Worm (Caenorhabditis elegans): ENCODE data around the gene H40L08.1.

DNA sequence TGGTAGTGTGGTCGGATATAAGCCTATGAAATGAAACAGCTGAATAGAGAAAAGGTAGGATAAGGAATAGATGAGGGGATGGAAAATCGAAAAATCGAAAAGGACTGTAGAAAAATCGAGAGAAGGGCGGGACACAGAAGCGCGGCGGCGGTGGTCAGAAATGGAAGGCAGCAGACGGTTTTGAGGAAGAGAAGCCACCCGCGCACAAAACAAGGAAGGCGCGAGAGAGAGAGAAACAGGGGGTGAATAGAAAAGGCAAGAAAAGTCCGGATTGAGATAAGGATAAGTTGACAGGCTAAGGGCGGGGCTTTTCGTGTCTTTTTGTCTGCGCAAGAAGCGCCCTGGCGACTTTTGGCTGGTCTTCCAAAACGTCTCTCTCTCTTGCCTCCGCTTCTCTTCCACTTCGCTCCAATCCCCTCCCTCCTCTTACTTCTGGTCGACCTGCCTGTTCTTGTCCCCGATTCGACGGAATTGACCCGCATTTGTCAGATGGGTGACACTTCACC, 23.9 kb upstream of the H40L08.1 start, which contains the start of gene mlt-9:
- TF ChIP-seq ztf-4 (tag; optimal IDR thresholded peaks at IDR 0.05) (no peak), snpc-4 (tag; optimal IDR thresholded peaks at IDR 0.05) (no peak), tbx-2 (tag; optimal IDR thresholded peaks at IDR 0.05) (no peak), elt-3 (tag; optimal IDR thresholded peaks at IDR 0.05) (no peak)

All from whole organism, L3 larva.